In genomic region chr2L:3731055-3731454, dm6 we compare ENCODE assay signal across 1 fruit fly cellular context.
A peak's percentile ranks its signal among the peaks of the same experiment; 100 is the strongest.
TF ChIP-seq lines count a peak whose summit lies in the region.

No protein-coding gene starts in this region.

TF ChIP-seq in whole organism, prepupa, 60 proteins besides CTCF, POLR2A, EP300 and RAD21 (continued from another document):
- no peak for TF ChIP-seq lz (GFP tag; optimal IDR thresholded peaks at IDR 0.05; lab: Kevin White, UChicago)
- no peak for TF ChIP-seq achi (GFP tag; optimal IDR thresholded peaks at IDR 0.05; lab: Kevin White, UChicago)
- TF ChIP-seq CG8119 (GFP tag; IDR thresholded peaks at IDR 0.05; lab: Robert Waterston, UW), result peak; percentile 71
- TF ChIP-seq Sox102F (GFP tag; optimal IDR thresholded peaks at IDR 0.05; lab: Kevin White, UChicago), result no peak
- TF ChIP-seq CG10669 (GFP tag; optimal IDR thresholded peaks at IDR 0.05; lab: Kevin White, UChicago), result no peak
- TF ChIP-seq ss (GFP tag; optimal IDR thresholded peaks at IDR 0.05; lab: Kevin White, UChicago), result no peak
- no peak for TF ChIP-seq Eip93F (GFP tag; optimal IDR thresholded peaks at IDR 0.05; lab: Kevin White, UChicago)
- TF ChIP-seq Blimp-1 (GFP tag; optimal IDR thresholded peaks at IDR 0.05; lab: Kevin White, UChicago), result no peak
- no peak for TF ChIP-seq Sox14 (GFP tag; optimal IDR thresholded peaks at IDR 0.05; lab: Kevin White, UChicago)
- TF ChIP-seq Lpt (GFP tag; optimal IDR thresholded peaks at IDR 0.05; lab: Kevin White, UChicago), result peak; percentile 44
- TF ChIP-seq net (GFP tag; optimal IDR thresholded peaks at IDR 0.05; lab: Kevin White, UChicago), result no peak
- peak; percentile 1 for TF ChIP-seq CG10631 (GFP tag; optimal IDR thresholded peaks at IDR 0.05; lab: Kevin White, UChicago)
TF ChIP-seq in whole organism, prepupa: peak in this region for 14.
